Fruit fly (Drosophila melanogaster): Measurements from ENCODE around the gene larp.

The larp gene

dm6 chr3R:28335462-28335998 is 710 bp downstream of the larp start (continued):
- peak; percentile 62 for TF ChIP-seq CG10147 (GFP tag; optimal IDR thresholded peaks at IDR 0.05)
- peak; percentile 0 for TF ChIP-seq Elba2 (GFP tag; optimal IDR thresholded peaks at IDR 0.05)
- peak; percentile 43; the same call in 3 of the 4 replicates for TF ChIP-seq Gug (GFP tag; IDR thresholded peaks at IDR 0.05)
- TF ChIP-seq gro (GFP tag; optimal IDR thresholded peaks at IDR 0.05): peak; percentile 75
- TF ChIP-seq NC2α (GFP tag; optimal IDR thresholded peaks at IDR 0.05): peak; percentile 70
- TF ChIP-seq CG34224 (GFP tag; IDR thresholded peaks at IDR 0.05; ENCODE audit: partially characterized antibody): no peak
- peak; percentile 33 for TF ChIP-seq HLHmδ (GFP tag; optimal IDR thresholded peaks at IDR 0.05)
- TF ChIP-seq Bdp1 (GFP tag; optimal IDR thresholded peaks at IDR 0.05): peak; percentile 65
- peak; percentile 63 for TF ChIP-seq CG2120 (GFP tag; optimal IDR thresholded peaks at IDR 0.05)
- no peak for TF ChIP-seq BtbVII (GFP tag; optimal IDR thresholded peaks at IDR 0.05)
- TF ChIP-seq CG1603 (tag; optimal IDR thresholded peaks at IDR 0.05): peak; percentile 91
- TF ChIP-seq mld (GFP tag; IDR thresholded peaks at IDR 0.05; ENCODE audit: partially characterized antibody): no peak
- TF ChIP-seq Meics (GFP tag; optimal IDR thresholded peaks at IDR 0.05): peak; percentile 79
- TF ChIP-seq CG12104 (GFP tag; optimal IDR thresholded peaks at IDR 0.05): peak; percentile 80
- TF ChIP-seq Dek (tag; optimal IDR thresholded peaks at IDR 0.05): peak; percentile 70
- TF ChIP-seq kah (GFP tag; optimal IDR thresholded peaks at IDR 0.05): peak; percentile 21
- TF ChIP-seq CG8281 (tag; optimal IDR thresholded peaks at IDR 0.05): peak; percentile 53
- 0 out of 2 replicates have a peak, but pooled peaks have one; percentile 30 for TF ChIP-seq crol (GFP tag; IDR thresholded peaks at IDR 0.05)
- TF ChIP-seq grau (tag; optimal IDR thresholded peaks at IDR 0.05): peak; percentile 73
- TF ChIP-seq repo (GFP tag; optimal IDR thresholded peaks at IDR 0.05): peak; percentile 73
- TF ChIP-seq CG16813 (GFP tag; IDR thresholded peaks at IDR 0.05; ENCODE audit: partially characterized antibody): peak; percentile 27; the same call in 1 of the 3 replicates
- no peak; the same call in 1 of the 2 replicates for TF ChIP-seq Scr (GFP tag; IDR thresholded peaks at IDR 0.05; ENCODE audit: partially characterized antibody)
- no peak for TF ChIP-seq h (optimal IDR thresholded peaks at IDR 0.05)
- TF ChIP-seq chinmo (GFP tag; IDR thresholded peaks at IDR 0.05; ENCODE audit: partially characterized antibody): peak; percentile 92; the same call in 3 of the 4 replicates
- TF ChIP-seq CG1647 (GFP tag; optimal IDR thresholded peaks at IDR 0.05): peak; percentile 61
- peak; percentile 28 for TF ChIP-seq TFAM (GFP tag; optimal IDR thresholded peaks at IDR 0.05)
- TF ChIP-seq CG9437 (GFP tag; optimal IDR thresholded peaks at IDR 0.05): peak; percentile 100
- TF ChIP-seq CG13287 (GFP tag; IDR thresholded peaks at IDR 0.05; ENCODE audit: partially characterized antibody): peak; percentile 15; the same call in 1 of the 2 replicates
- peak; percentile 35 for TF ChIP-seq gfzf (GFP tag; optimal IDR thresholded peaks at IDR 0.05)
- no peak for TF ChIP-seq Awh (GFP tag; IDR thresholded peaks at IDR 0.05)
- peak; percentile 74 for TF ChIP-seq Ptx1 (GFP tag; IDR thresholded peaks at IDR 0.05)
- peak; percentile 61 for TF ChIP-seq onecut (GFP tag; IDR thresholded peaks at IDR 0.05)
- TF ChIP-seq CG10321 (GFP tag; IDR thresholded peaks at IDR 0.05): peak; percentile 48
- TF ChIP-seq sug (tag; optimal IDR thresholded peaks at IDR 0.05): peak; percentile 81
- no peak for TF ChIP-seq hth (optimal IDR thresholded peaks at IDR 0.05)
- TF ChIP-seq zfh2 (GFP tag; optimal IDR thresholded peaks at IDR 0.05): peak; percentile 73
- TF ChIP-seq sqz (GFP tag; optimal IDR thresholded peaks at IDR 0.05): peak; percentile 67
- TF ChIP-seq CG15073 (GFP tag; optimal IDR thresholded peaks at IDR 0.05): no peak
- TF ChIP-seq CG5953 (GFP tag; IDR thresholded peaks at IDR 0.05): peak; percentile 51; the same call in 1 of the 2 replicates
- 0 out of 2 replicates have a peak, but pooled peaks have one; percentile 16 for TF ChIP-seq dati (GFP tag; IDR thresholded peaks at IDR 0.05)
- TF ChIP-seq br (optimal IDR thresholded peaks at IDR 0.05): no peak
- peak in 1 of 2 experiments; percentile 24 for TF ChIP-seq Hr78 (GFP tag; optimal IDR thresholded peaks at IDR 0.05)
- peak; percentile 73 to 93 for TF ChIP-seq crp (GFP tag; optimal IDR thresholded peaks at IDR 0.05)
- peak; percentile 59 for TF ChIP-seq CG32772 (GFP tag; IDR thresholded peaks at IDR 0.05)
- TF ChIP-seq CG10274 (GFP tag; optimal IDR thresholded peaks at IDR 0.05): peak; percentile 44
- peak; percentile 75 for TF ChIP-seq Myb (GFP tag; optimal IDR thresholded peaks at IDR 0.05)
- peak; percentile 81 for TF ChIP-seq CG6813 (GFP tag; optimal IDR thresholded peaks at IDR 0.05)
- TF ChIP-seq Dref (GFP tag; IDR thresholded peaks at IDR 0.05): peak; percentile 48
- peak; percentile 69 for TF ChIP-seq stwl (tag; optimal IDR thresholded peaks at IDR 0.05)
- TF ChIP-seq tgo (GFP tag; IDR thresholded peaks at IDR 0.05): peak; percentile 63

Measured in whole organism, embryonic.